Worm (Caenorhabditis elegans): ENCODE results near the gene srg-23.

Gene srg-23

DNA sequence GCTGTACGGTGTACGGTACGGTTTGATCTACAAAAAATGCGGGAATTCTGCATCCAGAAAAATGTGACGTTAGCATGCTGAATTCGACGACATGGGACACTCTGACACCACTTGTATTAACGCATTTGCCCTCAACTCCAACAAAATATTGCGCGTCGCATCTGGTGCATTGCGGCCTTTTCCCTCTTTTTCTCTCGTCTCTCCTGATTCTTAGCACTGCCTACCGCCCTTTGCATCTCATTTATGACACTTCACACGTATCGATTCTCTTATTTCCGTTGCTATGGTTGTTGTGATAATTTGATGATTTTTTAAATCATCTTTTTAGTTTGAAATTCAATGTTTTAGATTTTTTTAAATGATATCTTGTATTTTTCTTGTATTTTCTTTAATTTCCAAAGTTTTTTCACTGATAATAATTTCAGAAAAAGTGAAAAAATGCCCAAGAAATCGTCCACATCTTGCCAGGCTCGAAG lies 23.0 kb upstream of the srg-23 start, which contains the start of gene T10D4.6:
Gene T10D4.6 (plus strand): TSS at position 426 of the 476 bp plus-strand sequence.
- TF ChIP-seq tbx-11 (GFP tag; IDR thresholded peaks at IDR 0.05) (no peak), flt-1 (GFP tag; IDR thresholded peaks at IDR 0.05) (no peak), ceh-36 (tag; optimal IDR thresholded peaks at IDR 0.05) (no peak), hmbx-1 (tag; optimal IDR thresholded peaks at IDR 0.05) (no peak), aly-1 (tag; optimal IDR thresholded peaks at IDR 0.05) (no peak), tbx-37 (GFP tag; conservative IDR thresholded peaks at IDR 0.05) (no peak), scrt-1 (GFP tag; IDR thresholded peaks at IDR 0.05) (no peak), ets-7 (tag; optimal IDR thresholded peaks at IDR 0.05) (no peak), tra-4 (tag; optimal IDR thresholded peaks at IDR 0.05) (no peak)

DNA sequence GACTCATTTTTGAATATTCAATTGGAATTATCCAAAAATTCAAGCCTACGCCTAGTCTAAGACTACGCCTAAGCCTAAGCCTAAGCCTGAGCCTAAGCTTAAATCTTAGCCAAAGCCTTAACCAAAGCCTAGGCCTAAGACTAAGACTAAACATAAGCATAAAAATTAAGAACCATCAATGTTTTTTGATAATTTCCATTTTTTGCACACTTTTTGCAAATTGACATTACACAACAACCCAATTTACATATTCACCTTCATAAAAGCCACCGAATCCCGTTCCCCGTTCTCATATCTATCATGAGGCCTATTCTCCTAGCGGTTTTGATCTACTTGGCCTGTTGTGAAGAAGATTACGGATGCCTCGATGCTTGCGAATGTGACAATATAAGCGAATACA lies 21.5 kb upstream of the srg-23 start, which contains the start of gene T10D4.7:
Gene T10D4.7 (plus strand): TSS at position 301 of the 400 bp plus-strand sequence.
- no peak for TF ChIP-seq tbx-37 (GFP tag; conservative IDR thresholded peaks at IDR 0.05)
- no peak for TF ChIP-seq pes-1 (GFP tag; IDR thresholded peaks at IDR 0.05)
- no peak for TF ChIP-seq ceh-36 (tag; optimal IDR thresholded peaks at IDR 0.05)
- TF ChIP-seq F13C5.2 (tag; optimal IDR thresholded peaks at IDR 0.05), result no peak
- TF ChIP-seq ceh-13 (GFP tag; optimal IDR thresholded peaks at IDR 0.05), result no peak
- no peak for TF ChIP-seq hmbx-1 (tag; optimal IDR thresholded peaks at IDR 0.05)
- TF ChIP-seq B0310.2 (tag; optimal IDR thresholded peaks at IDR 0.05), result no peak

DNA sequence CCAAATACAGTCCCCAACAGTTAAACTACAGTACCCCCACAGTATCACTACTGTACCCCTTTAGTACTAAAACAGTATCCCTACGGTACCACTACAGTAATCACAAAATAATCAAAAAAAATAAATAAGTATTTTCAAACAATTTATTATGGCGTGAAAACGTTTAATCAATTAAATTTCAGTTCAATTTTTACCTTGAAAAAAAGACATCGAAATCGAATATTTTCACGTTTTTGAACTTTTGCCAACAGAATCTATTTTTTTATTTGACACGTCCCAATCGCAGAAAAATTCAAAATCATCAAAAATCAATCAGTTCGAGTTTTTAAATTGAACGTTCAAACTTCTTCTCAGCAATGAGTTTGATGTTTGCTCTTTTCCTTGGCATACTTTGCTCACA lies 18.0 kb upstream of the srg-23 start, which contains the start of gene clec-123:
Gene clec-123 (plus strand): TSS at position 301 of the 400 bp plus-strand sequence.
- no peak for TF ChIP-seq ama-1 (optimal IDR thresholded peaks at IDR 0.05)
- no peak for TF ChIP-seq ceh-36 (tag; optimal IDR thresholded peaks at IDR 0.05)
- no peak for TF ChIP-seq F13C5.2 (tag; optimal IDR thresholded peaks at IDR 0.05)
- TF ChIP-seq hmg-4 (GFP tag; optimal IDR thresholded peaks at IDR 0.05), result no peak
- TF ChIP-seq sea-1 (GFP tag; conservative IDR thresholded peaks at IDR 0.05), result no peak
- TF ChIP-seq ceh-13 (GFP tag; optimal IDR thresholded peaks at IDR 0.05), result no peak
- TF ChIP-seq pes-1 (GFP tag; IDR thresholded peaks at IDR 0.05), result no peak
- no peak for TF ChIP-seq tbx-11 (GFP tag; IDR thresholded peaks at IDR 0.05)
- no peak for TF ChIP-seq tra-4 (tag; optimal IDR thresholded peaks at IDR 0.05)
- TF ChIP-seq tbx-37 (GFP tag; conservative IDR thresholded peaks at IDR 0.05), result no peak
- TF ChIP-seq aly-1 (tag; optimal IDR thresholded peaks at IDR 0.05), result no peak
- no peak for TF ChIP-seq ets-7 (tag; optimal IDR thresholded peaks at IDR 0.05)

DNA sequence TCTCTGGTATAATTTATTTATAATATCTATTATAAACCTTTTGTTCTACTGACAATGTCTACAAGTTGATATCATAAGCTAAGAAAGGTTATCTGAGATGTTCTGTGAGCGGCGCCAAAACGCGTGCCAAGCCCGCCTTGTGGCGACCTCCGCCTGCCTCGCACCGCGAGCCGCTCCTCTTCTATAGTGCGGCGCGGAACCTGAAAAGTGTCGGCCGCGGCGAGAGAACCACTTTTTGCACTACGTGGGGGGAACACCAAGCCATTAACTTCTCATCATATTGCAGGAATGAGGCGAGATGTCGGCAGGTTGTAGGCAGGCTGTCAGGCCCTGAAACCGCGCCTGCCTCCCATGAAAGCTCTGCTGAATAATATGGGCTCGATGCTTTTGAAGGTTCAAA lies 17.3 kb upstream of the srg-23 start:
- no peak for TF ChIP-seq ceh-36 (tag; optimal IDR thresholded peaks at IDR 0.05)
- TF ChIP-seq pes-1 (GFP tag; IDR thresholded peaks at IDR 0.05), result no peak
- no peak for TF ChIP-seq tbx-37 (GFP tag; conservative IDR thresholded peaks at IDR 0.05)
- no peak for TF ChIP-seq F13C5.2 (tag; optimal IDR thresholded peaks at IDR 0.05)
- TF ChIP-seq ceh-13 (GFP tag; optimal IDR thresholded peaks at IDR 0.05), result no peak
- TF ChIP-seq hnd-1 (tag; optimal IDR thresholded peaks at IDR 0.05), result no peak
- TF ChIP-seq ama-1 (optimal IDR thresholded peaks at IDR 0.05), result no peak
- TF ChIP-seq aly-1 (tag; optimal IDR thresholded peaks at IDR 0.05), result no peak
- no peak for TF ChIP-seq B0310.2 (tag; optimal IDR thresholded peaks at IDR 0.05)
- no peak for TF ChIP-seq hmg-4 (GFP tag; optimal IDR thresholded peaks at IDR 0.05)
- TF ChIP-seq sea-1 (GFP tag; conservative IDR thresholded peaks at IDR 0.05), result no peak
- TF ChIP-seq tra-4 (tag; optimal IDR thresholded peaks at IDR 0.05), result no peak
- no peak for TF ChIP-seq flt-1 (GFP tag; IDR thresholded peaks at IDR 0.05)
- TF ChIP-seq ets-7 (tag; optimal IDR thresholded peaks at IDR 0.05), result no peak
- no peak for TF ChIP-seq tbx-11 (GFP tag; IDR thresholded peaks at IDR 0.05)

DNA sequence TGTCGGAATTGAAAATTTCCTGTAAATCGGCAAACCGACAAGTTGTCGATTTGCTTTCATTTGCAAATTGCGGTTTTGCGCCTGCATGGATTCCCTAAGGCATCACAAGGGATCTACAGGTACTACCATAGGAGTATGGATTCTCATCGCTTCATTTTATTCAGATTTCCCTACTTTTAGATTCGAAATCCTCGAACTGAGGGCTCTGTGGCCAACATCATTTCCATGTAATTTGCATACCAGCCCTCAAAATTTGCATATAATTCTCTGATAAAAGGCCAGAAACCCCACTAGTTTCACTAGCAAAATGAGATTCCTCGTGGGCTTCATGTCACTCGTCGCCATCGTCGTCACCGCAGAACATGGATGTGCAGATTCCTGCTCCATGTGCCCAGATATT lies 16.4 kb upstream of the srg-23 start, which contains the start of gene Y25C1A.2:
Gene Y25C1A.2 (plus strand): TSS at position 301 of the 400 bp plus-strand sequence.
- TF ChIP-seq aly-1 (tag; optimal IDR thresholded peaks at IDR 0.05), result no peak
- TF ChIP-seq B0310.2 (tag; optimal IDR thresholded peaks at IDR 0.05), result no peak
- no peak for TF ChIP-seq F13C5.2 (tag; optimal IDR thresholded peaks at IDR 0.05)
- TF ChIP-seq ceh-36 (tag; optimal IDR thresholded peaks at IDR 0.05), result no peak
- TF ChIP-seq tbx-11 (GFP tag; IDR thresholded peaks at IDR 0.05), result no peak
- TF ChIP-seq sea-1 (GFP tag; conservative IDR thresholded peaks at IDR 0.05), result no peak
- no peak for TF ChIP-seq hnd-1 (tag; optimal IDR thresholded peaks at IDR 0.05)
- TF ChIP-seq ceh-13 (GFP tag; optimal IDR thresholded peaks at IDR 0.05), result no peak
- TF ChIP-seq ets-7 (tag; optimal IDR thresholded peaks at IDR 0.05), result no peak
- no peak for TF ChIP-seq hmg-4 (GFP tag; optimal IDR thresholded peaks at IDR 0.05)
- no peak for TF ChIP-seq ama-1 (optimal IDR thresholded peaks at IDR 0.05)
- TF ChIP-seq pes-1 (GFP tag; IDR thresholded peaks at IDR 0.05), result no peak
- TF ChIP-seq flt-1 (GFP tag; IDR thresholded peaks at IDR 0.05), result no peak
- TF ChIP-seq scrt-1 (GFP tag; IDR thresholded peaks at IDR 0.05), result no peak
- TF ChIP-seq tra-4 (tag; optimal IDR thresholded peaks at IDR 0.05), result no peak
- no peak for TF ChIP-seq tbx-37 (GFP tag; conservative IDR thresholded peaks at IDR 0.05)

DNA sequence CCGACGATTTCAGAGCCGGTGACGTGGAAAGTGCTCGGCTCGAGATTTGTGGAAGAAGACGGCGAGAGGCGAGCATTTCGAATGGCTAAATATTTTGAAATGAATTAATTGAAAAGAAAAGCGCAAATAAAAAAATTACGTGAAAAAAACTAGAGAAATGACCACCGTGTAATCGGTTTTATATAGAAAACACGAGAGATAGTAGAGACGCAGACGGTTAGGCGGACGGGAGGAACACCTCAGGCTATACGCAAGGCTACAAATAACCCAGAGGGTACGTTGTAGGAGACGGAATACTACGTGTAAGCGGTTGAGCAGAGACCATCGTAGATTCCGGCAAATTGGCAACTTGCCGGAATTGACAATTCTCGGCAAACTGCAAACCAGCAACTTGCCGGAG lies 15.2 kb upstream of the srg-23 start, which contains the start of gene Y25C1A.13:
Gene Y25C1A.13 (minus strand): TSS at position 101 of the 400 bp plus-strand sequence.
- TF ChIP-seq F13C5.2 (tag; optimal IDR thresholded peaks at IDR 0.05) (no peak), tra-4 (tag; optimal IDR thresholded peaks at IDR 0.05) (no peak)

DNA sequence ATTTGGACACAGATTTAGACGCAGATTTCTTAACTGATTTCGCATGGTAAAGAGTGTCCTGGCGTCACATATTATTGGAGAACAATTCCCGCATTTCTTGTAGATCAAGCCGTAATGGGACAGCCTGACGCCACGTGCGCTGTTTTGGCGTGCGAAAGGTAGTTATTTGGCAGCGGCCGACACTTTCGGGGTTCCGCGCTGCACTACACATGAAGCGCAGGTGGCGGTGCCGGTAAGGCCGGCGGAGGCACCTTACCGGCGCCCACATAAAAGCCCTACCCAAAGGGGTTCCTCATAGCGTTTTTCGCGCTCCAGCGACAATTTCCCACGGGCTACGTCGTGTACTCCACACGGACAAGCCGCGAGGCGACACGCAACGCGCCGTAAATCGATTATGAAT lies 14.1 kb upstream of the srg-23 start:
- TF ChIP-seq pes-1 (GFP tag; IDR thresholded peaks at IDR 0.05) (no peak), sea-1 (GFP tag; conservative IDR thresholded peaks at IDR 0.05) (no peak), aly-1 (tag; optimal IDR thresholded peaks at IDR 0.05) (no peak), ceh-36 (tag; optimal IDR thresholded peaks at IDR 0.05) (no peak), tbx-11 (GFP tag; IDR thresholded peaks at IDR 0.05) (no peak), flt-1 (GFP tag; IDR thresholded peaks at IDR 0.05) (no peak), ets-7 (tag; optimal IDR thresholded peaks at IDR 0.05) (no peak), F13C5.2 (tag; optimal IDR thresholded peaks at IDR 0.05) (no peak), ama-1 (optimal IDR thresholded peaks at IDR 0.05) (no peak), tra-4 (tag; optimal IDR thresholded peaks at IDR 0.05) (no peak)

DNA sequence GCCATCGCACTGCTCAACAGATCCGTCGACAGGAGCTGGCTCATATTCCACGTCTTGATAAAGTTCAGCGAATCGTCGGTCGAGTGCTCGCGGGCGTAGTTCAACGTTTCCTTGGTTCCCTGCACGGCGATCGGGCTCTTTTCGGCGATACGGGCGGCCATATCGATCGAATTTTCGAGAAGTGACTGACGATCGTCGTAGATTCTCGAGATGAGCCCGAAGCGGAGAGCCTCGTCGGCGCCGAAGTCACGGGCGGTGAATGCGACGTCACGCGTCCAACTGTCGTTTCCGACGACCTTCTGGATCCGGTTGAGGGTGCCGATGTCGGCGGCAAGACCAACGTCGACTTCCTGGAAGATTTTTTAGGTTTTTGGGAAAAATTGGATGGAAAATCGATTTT lies 13.6 kb upstream of the srg-23 start:
- TF ChIP-seq hmg-4 (GFP tag; optimal IDR thresholded peaks at IDR 0.05), result no peak
- TF ChIP-seq tbx-11 (GFP tag; IDR thresholded peaks at IDR 0.05), result no peak
- no peak for TF ChIP-seq scrt-1 (GFP tag; IDR thresholded peaks at IDR 0.05)
- TF ChIP-seq ets-7 (tag; optimal IDR thresholded peaks at IDR 0.05), result no peak
- no peak for TF ChIP-seq hnd-1 (tag; optimal IDR thresholded peaks at IDR 0.05)
- no peak for TF ChIP-seq ceh-36 (tag; optimal IDR thresholded peaks at IDR 0.05)
- TF ChIP-seq ceh-13 (GFP tag; optimal IDR thresholded peaks at IDR 0.05), result no peak
- TF ChIP-seq ama-1 (optimal IDR thresholded peaks at IDR 0.05), result no peak
- no peak for TF ChIP-seq aly-1 (tag; optimal IDR thresholded peaks at IDR 0.05)
- TF ChIP-seq sea-1 (GFP tag; conservative IDR thresholded peaks at IDR 0.05), result no peak
- no peak for TF ChIP-seq hmbx-1 (tag; optimal IDR thresholded peaks at IDR 0.05)
- no peak for TF ChIP-seq flt-1 (GFP tag; IDR thresholded peaks at IDR 0.05)
- no peak for TF ChIP-seq F13C5.2 (tag; optimal IDR thresholded peaks at IDR 0.05)
- no peak for TF ChIP-seq pes-1 (GFP tag; IDR thresholded peaks at IDR 0.05)
- TF ChIP-seq B0310.2 (tag; optimal IDR thresholded peaks at IDR 0.05), result no peak
- no peak for TF ChIP-seq tra-4 (tag; optimal IDR thresholded peaks at IDR 0.05)
- no peak for TF ChIP-seq tbx-37 (GFP tag; conservative IDR thresholded peaks at IDR 0.05)

All from whole organism, early embryonic.